Fruit fly (Drosophila melanogaster): ENCODE data around the gene CG9922.

CG9922 gene

dm6 chr3R:14053037-14053808, 17.0 kb upstream of the CG9922 start (continued):
- 0 out of 3 replicates have a peak, but pooled peaks have one; percentile 54 for TF ChIP-seq z (GFP tag; IDR thresholded peaks at IDR 0.05)
- peak; percentile 59 for TF ChIP-seq CG15073 (GFP tag; optimal IDR thresholded peaks at IDR 0.05)
- peak; percentile 89 for TF ChIP-seq CkIIα-i1 (GFP tag; IDR thresholded peaks at IDR 0.05)
- TF ChIP-seq Bdp1 (GFP tag; optimal IDR thresholded peaks at IDR 0.05), result peak; percentile 68
- TF ChIP-seq ash1 (GFP tag; optimal IDR thresholded peaks at IDR 0.05), result peak; percentile 89
- TF ChIP-seq gro (GFP tag; optimal IDR thresholded peaks at IDR 0.05), result peak; percentile 90
- peak; percentile 88 for TF ChIP-seq CG6654 (GFP tag; optimal IDR thresholded peaks at IDR 0.05)
- no peak for TF ChIP-seq sna (GFP tag; IDR thresholded peaks at IDR 0.05; ENCODE audit: partially characterized antibody)
- TF ChIP-seq CG18262 (tag; optimal IDR thresholded peaks at IDR 0.05), result peak; percentile 91
- TF ChIP-seq chif (GFP tag; optimal IDR thresholded peaks at IDR 0.05), result peak; percentile 72 to 80
- TF ChIP-seq bcd (GFP tag; optimal IDR thresholded peaks at IDR 0.05), result peak; percentile 98
- peak; percentile 96 for TF ChIP-seq scrt (GFP tag; optimal IDR thresholded peaks at IDR 0.05)
- peak; percentile 92 for TF ChIP-seq CG10274 (GFP tag; optimal IDR thresholded peaks at IDR 0.05)
- TF ChIP-seq E2f2 (GFP tag; IDR thresholded peaks at IDR 0.05), result peak; percentile 82
- peak; percentile 96 for TF ChIP-seq ro (GFP tag; IDR thresholded peaks at IDR 0.05)
- peak; percentile 86 for TF ChIP-seq CG10543 (GFP tag; optimal IDR thresholded peaks at IDR 0.05)
- TF ChIP-seq tap (tag; optimal IDR thresholded peaks at IDR 0.05), result peak; percentile 97
- TF ChIP-seq CG6813 (GFP tag; optimal IDR thresholded peaks at IDR 0.05), result peak; percentile 97
- TF ChIP-seq CG7786 (GFP tag; optimal IDR thresholded peaks at IDR 0.05), result peak; percentile 79
- no peak for TF ChIP-seq br (optimal IDR thresholded peaks at IDR 0.05)
- TF ChIP-seq Atf6 (GFP tag; IDR thresholded peaks at IDR 0.05), result peak; percentile 99
- TF ChIP-seq CG10267 (tag; optimal IDR thresholded peaks at IDR 0.05), result peak; percentile 89
- peak; percentile 94 for TF ChIP-seq CG2875 (GFP tag; optimal IDR thresholded peaks at IDR 0.05)
- peak; percentile 76 for TF ChIP-seq emc (GFP tag; optimal IDR thresholded peaks at IDR 0.05)
- peak; percentile 89 for TF ChIP-seq pho (GFP tag; optimal IDR thresholded peaks at IDR 0.05)
- TF ChIP-seq TFAM (GFP tag; optimal IDR thresholded peaks at IDR 0.05), result peak; percentile 39
- peak in 1 of 3 experiments; percentile 77 for TF ChIP-seq lola (GFP tag; optimal IDR thresholded peaks at IDR 0.05)
- TF ChIP-seq Hr78 (GFP tag; optimal IDR thresholded peaks at IDR 0.05), result peak in 1 of 2 experiments; percentile 63
- TF ChIP-seq CG14710 (tag; optimal IDR thresholded peaks at IDR 0.05), result peak; percentile 81
- TF ChIP-seq dan (GFP tag; IDR thresholded peaks at IDR 0.05), result peak; percentile 58; the same call in 1 of the 2 replicates
- peak; percentile 97 for TF ChIP-seq Drgx (GFP tag; IDR thresholded peaks at IDR 0.05)
- TF ChIP-seq zfh1 (GFP tag; IDR thresholded peaks at IDR 0.05), result peak; percentile 97
- peak; percentile 97 for TF ChIP-seq Aef1 (GFP tag; IDR thresholded peaks at IDR 0.05)
- peak; percentile 95 for TF ChIP-seq CG15011 (GFP tag; optimal IDR thresholded peaks at IDR 0.05)
- TF ChIP-seq CG12659 (GFP tag; optimal IDR thresholded peaks at IDR 0.05), result peak; percentile 98
- TF ChIP-seq grn (GFP tag; optimal IDR thresholded peaks at IDR 0.05), result peak; percentile 54
- TF ChIP-seq CG43689 (GFP tag; IDR thresholded peaks at IDR 0.05), result peak; percentile 95
- peak; percentile 98 for TF ChIP-seq CG34422 (GFP tag; IDR thresholded peaks at IDR 0.05)
- TF ChIP-seq CG4424 (GFP tag; optimal IDR thresholded peaks at IDR 0.05), result peak; percentile 95
- peak; percentile 99 for TF ChIP-seq dysf (GFP tag; IDR thresholded peaks at IDR 0.05)
- TF ChIP-seq chn (GFP tag; optimal IDR thresholded peaks at IDR 0.05), result peak; percentile 75
- peak; percentile 20 for TF ChIP-seq CG10565 (GFP tag; optimal IDR thresholded peaks at IDR 0.05)
- TF ChIP-seq CG10209 (GFP tag; optimal IDR thresholded peaks at IDR 0.05), result peak; percentile 97
- TF ChIP-seq sr (GFP tag; IDR thresholded peaks at IDR 0.05), result peak; percentile 92
- no peak for TF ChIP-seq gfzf (GFP tag; optimal IDR thresholded peaks at IDR 0.05)
- peak; percentile 89 for TF ChIP-seq cato (GFP tag; optimal IDR thresholded peaks at IDR 0.05; ENCODE audit: borderline replicate concordance)
- no peak for TF ChIP-seq sc (optimal IDR thresholded peaks at IDR 0.05)
- peak; percentile 91 for TF ChIP-seq sc (GFP tag; optimal IDR thresholded peaks at IDR 0.05)
- peak; percentile 23 for TF ChIP-seq Atf3 (GFP tag; optimal IDR thresholded peaks at IDR 0.05)
